Worm (Caenorhabditis elegans): ENCODE data around the gene K05F1.8.
"Not testable (repeated sequence)": the region's sequence is repeated elsewhere in the genome, so short reads cannot be mapped to it uniquely, and the experiment has no call there.

Gene K05F1.8

DNA sequence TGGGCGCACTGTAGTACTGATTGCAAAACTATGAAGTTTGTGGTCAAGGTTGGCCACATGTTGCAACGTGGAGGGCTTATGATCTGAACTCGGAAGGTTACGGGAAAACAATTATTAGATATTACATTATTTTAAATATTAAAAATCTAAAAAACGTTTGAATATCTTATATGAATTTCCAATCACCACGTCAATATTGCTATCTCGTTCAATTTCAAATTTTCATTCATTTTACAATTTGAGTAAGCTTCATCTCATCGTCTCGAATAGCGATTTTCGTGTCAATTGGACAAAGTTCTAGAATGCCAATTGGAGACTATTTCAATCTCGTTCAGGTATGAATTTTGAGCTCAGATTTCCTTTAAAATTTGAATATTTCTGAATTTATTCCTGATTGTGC, 16.9 kb upstream of the K05F1.8 start, which contains the start of gene ZK1248.20:
TSS of gene ZK1248.20 (plus strand) at position 301 of the 400 bp plus-strand sequence.
- TF ChIP-seq sdz-12 (GFP tag; optimal IDR thresholded peaks at IDR 0.05) = no peak
- TF ChIP-seq rbr-2 (tag; optimal IDR thresholded peaks at IDR 0.05) = no peak
- TF ChIP-seq Y5F2A.4 (GFP tag; optimal IDR thresholded peaks at IDR 0.05) = no peak
- no peak for TF ChIP-seq lir-3 (tag; optimal IDR thresholded peaks at IDR 0.05)
- TF ChIP-seq jun-1 (tag; optimal IDR thresholded peaks at IDR 0.05) = no peak
- TF ChIP-seq lim-7 (GFP tag; IDR thresholded peaks at IDR 0.05) = no peak
- TF ChIP-seq mdt-29 (GFP tag; IDR thresholded peaks at IDR 0.05) = no peak
- no peak for TF ChIP-seq spr-1 (tag; optimal IDR thresholded peaks at IDR 0.05)
- no peak for TF ChIP-seq madf-9 (GFP tag; conservative IDR thresholded peaks at IDR 0.05)
- no peak for TF ChIP-seq mdl-1 (tag; optimal IDR thresholded peaks at IDR 0.05)
- TF ChIP-seq nhr-10 (tag; optimal IDR thresholded peaks at IDR 0.05) = no peak
- TF ChIP-seq daf-12 (tag; optimal IDR thresholded peaks at IDR 0.05) = no peak

DNA sequence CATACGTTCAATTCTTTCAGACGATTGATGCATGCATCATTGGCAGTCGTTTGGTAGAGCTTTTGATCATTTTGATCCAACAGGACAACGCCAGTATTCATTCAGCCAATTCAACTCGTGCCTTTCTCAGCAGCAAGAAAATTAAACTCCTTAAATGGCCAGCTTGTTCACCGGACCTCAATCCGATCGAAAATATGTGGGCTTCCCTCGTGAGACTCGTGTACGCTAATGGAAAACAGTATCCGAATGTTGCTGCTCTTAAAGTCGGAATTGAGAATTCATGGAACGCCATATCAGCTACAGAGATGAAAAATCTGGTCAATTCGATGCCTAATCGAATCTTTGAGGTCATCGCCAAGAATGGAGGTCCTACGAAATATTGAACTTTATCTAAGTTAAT, 15.9 kb upstream of the K05F1.8 start, which contains the start of gene wago-5:
TSS of gene wago-5 (minus strand) at position 101 of the 400 bp plus-strand sequence.
- TF ChIP-seq nhr-28 (tag; optimal IDR thresholded peaks at IDR 0.05); php-3 (GFP tag; IDR thresholded peaks at IDR 0.05); snpc-4 (tag; optimal IDR thresholded peaks at IDR 0.05): not testable (repeated sequence)

DNA sequence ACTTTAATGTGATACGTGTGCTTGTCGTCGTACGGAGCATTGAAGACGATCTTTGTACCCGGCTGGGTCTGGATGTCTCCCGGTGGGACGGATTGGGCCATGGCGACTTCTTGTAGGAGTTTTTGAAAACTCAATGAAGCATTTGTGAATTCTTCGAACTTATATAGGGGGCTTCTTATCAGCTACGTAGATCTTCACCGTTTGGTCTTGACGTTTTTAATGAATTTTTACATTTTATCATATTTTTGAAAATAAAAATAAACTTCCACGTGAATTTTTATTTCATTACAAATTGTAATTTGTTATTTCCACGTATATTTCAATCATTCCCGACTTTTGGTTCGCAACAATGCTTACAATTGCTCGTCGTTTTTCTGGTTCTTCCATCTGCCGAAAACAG, 10.8 kb upstream of the K05F1.8 start, which contains the start of the genes msp-64 and ZK1248.5:
TSS of gene msp-64 (minus strand) at position 101 of the 400 bp plus-strand sequence.
TSS of gene ZK1248.5 (plus strand) at position 285 of the 400 bp plus-strand sequence.
- TF ChIP-seq egl-27 (tag; optimal IDR thresholded peaks at IDR 0.05) (no peak), dmd-9 (GFP tag; IDR thresholded peaks at IDR 0.05) (no peak), tag-97 (GFP tag; IDR thresholded peaks at IDR 0.05) (no peak), fkh-10 (GFP tag; optimal IDR thresholded peaks at IDR 0.05) (no peak), nhr-11 (tag; optimal IDR thresholded peaks at IDR 0.05) (no peak), ceh-62 (tag; optimal IDR thresholded peaks at IDR 0.05) (no peak), ctbp-1 (GFP tag; IDR thresholded peaks at IDR 0.05) (no peak), tra-1 (GFP tag; IDR thresholded peaks at IDR 0.05) (no peak), madf-9 (GFP tag; conservative IDR thresholded peaks at IDR 0.05) (no peak), nhr-41 (GFP tag; IDR thresholded peaks at IDR 0.05) (no peak), daf-16 (GFP tag; optimal IDR thresholded peaks at IDR 0.05) (no peak), daf-16 (tag; optimal IDR thresholded peaks at IDR 0.05) (no peak), dmd-6 (GFP tag; IDR thresholded peaks at IDR 0.05) (no peak), zip-11 (GFP tag; IDR thresholded peaks at IDR 0.05) (no peak), ceh-20 (GFP tag; IDR thresholded peaks at IDR 0.05) (no peak), daf-19 (GFP tag; conservative IDR thresholded peaks at IDR 0.05) (no peak), nhr-10 (tag; optimal IDR thresholded peaks at IDR 0.05) (no peak)

DNA sequence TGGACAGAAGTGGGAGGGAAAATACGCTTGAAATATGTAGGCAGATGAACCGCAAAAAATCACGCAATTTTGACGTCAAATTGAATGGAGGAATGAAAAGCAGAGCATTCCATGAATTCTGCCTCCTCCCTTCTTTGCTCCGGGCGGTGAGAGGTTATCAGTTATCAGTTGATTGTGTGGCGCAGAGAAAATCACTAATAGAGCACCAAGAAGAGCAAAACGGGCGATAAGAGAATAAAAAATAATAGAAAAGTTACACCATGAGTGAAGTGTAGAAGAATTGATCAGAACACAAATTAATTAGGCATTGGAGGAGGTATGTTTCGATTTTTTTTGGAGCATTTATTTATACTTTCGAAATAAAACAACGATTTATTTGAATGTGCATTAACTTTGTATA, 7.1 kb upstream of the K05F1.8 start:
- TF ChIP-seq daf-19 (GFP tag; conservative IDR thresholded peaks at IDR 0.05) (no peak), ceh-44 (GFP tag; IDR thresholded peaks at IDR 0.05) (no peak), lin-39 (tag; optimal IDR thresholded peaks at IDR 0.05) (no peak), dmd-6 (GFP tag; IDR thresholded peaks at IDR 0.05) (peak; percentile 89), nhr-77 (tag; optimal IDR thresholded peaks at IDR 0.05) (peak; percentile 52), jun-1 (tag; optimal IDR thresholded peaks at IDR 0.05) (no peak), gei-8 (GFP tag; optimal IDR thresholded peaks at IDR 0.05) (no peak), php-3 (GFP tag; IDR thresholded peaks at IDR 0.05) (no peak), daf-16 (GFP tag; optimal IDR thresholded peaks at IDR 0.05) (no peak), daf-16 (tag; optimal IDR thresholded peaks at IDR 0.05) (peak; percentile 38), pqm-1 (tag; optimal IDR thresholded peaks at IDR 0.05) (peak; percentile 92), nhr-41 (GFP tag; IDR thresholded peaks at IDR 0.05) (peak; percentile 60; the same call in 1 of the 2 replicates), F44E2.7 (GFP tag; IDR thresholded peaks at IDR 0.05) (no peak), dve-1 (tag; optimal IDR thresholded peaks at IDR 0.05; ENCODE audit: insufficient read depth) (peak; percentile 28), lin-1 (GFP tag; IDR thresholded peaks at IDR 0.05) (0 out of 2 replicates have a peak, but pooled peaks have one; percentile 26), ces-1 (GFP tag; optimal IDR thresholded peaks at IDR 0.05) (no peak), nhr-28 (tag; optimal IDR thresholded peaks at IDR 0.05) (peak; percentile 90), hlh-11 (tag; optimal IDR thresholded peaks at IDR 0.05) (peak; percentile 64)

All from whole organism, L4 larva.